Worm (Caenorhabditis elegans): ENCODE measurements around the gene elt-2.

Gene elt-2

ce11 chrX:10480563-10481290, at the start of gene elt-2:
Gene elt-2 (plus strand): TSS chrX:10481240.
- TF ChIP-seq nhr-10 (tag; optimal IDR thresholded peaks at IDR 0.05) (peak; percentile 31), dve-1 (tag; optimal IDR thresholded peaks at IDR 0.05; ENCODE audit: insufficient read depth) (peak; percentile 90), nhr-6 (tag; optimal IDR thresholded peaks at IDR 0.05) (peak; percentile 22), arid-1 (GFP tag; conservative IDR thresholded peaks at IDR 0.05) (no peak), hlh-11 (tag; optimal IDR thresholded peaks at IDR 0.05) (peak; percentile 92), nhr-102 (tag; optimal IDR thresholded peaks at IDR 0.05) (peak; percentile 74), lim-7 (GFP tag; IDR thresholded peaks at IDR 0.05) (no peak), unc-130 (GFP tag; optimal IDR thresholded peaks at IDR 0.05) (no peak), daf-12 (tag; optimal IDR thresholded peaks at IDR 0.05) (no peak), lin-13 (GFP tag; optimal IDR thresholded peaks at IDR 0.05) (no peak), Y75B8A.6 (GFP tag; IDR thresholded peaks at IDR 0.05) (0 out of 2 replicates have a peak, but pooled peaks have one; percentile 36), lin-39 (tag; optimal IDR thresholded peaks at IDR 0.05) (no peak), nhr-42 (GFP tag; IDR thresholded peaks at IDR 0.05) (peak; percentile 56; the same call in 1 of the 2 replicates), saeg-2 (GFP tag; IDR thresholded peaks at IDR 0.05) (peak; percentile 52; the same call in 1 of the 2 replicates), hlh-30 (tag; optimal IDR thresholded peaks at IDR 0.05; ENCODE audit: insufficient read depth) (peak; percentile 40), ceh-62 (tag; optimal IDR thresholded peaks at IDR 0.05) (no peak), T20F7.1 (GFP tag; optimal IDR thresholded peaks at IDR 0.05) (peak; percentile 2), lin-1 (GFP tag; IDR thresholded peaks at IDR 0.05) (peak; percentile 79), ctbp-1 (GFP tag; IDR thresholded peaks at IDR 0.05) (no peak), vab-7 (GFP tag; IDR thresholded peaks at IDR 0.05) (no peak), jun-1 (tag; optimal IDR thresholded peaks at IDR 0.05) (peak; percentile 51), lin-38 (GFP tag; IDR thresholded peaks at IDR 0.05) (no peak), mxl-3 (GFP tag; optimal IDR thresholded peaks at IDR 0.05) (peak; percentile 15), mep-1 (tag; optimal IDR thresholded peaks at IDR 0.05) (peak; percentile 20), ZK337.2 (GFP tag; IDR thresholded peaks at IDR 0.05) (no peak), rbr-2 (tag; optimal IDR thresholded peaks at IDR 0.05) (no peak), dmd-6 (GFP tag; IDR thresholded peaks at IDR 0.05) (peak; percentile 92), tra-1 (GFP tag; IDR thresholded peaks at IDR 0.05) (peak; percentile 96), nhr-41 (GFP tag; IDR thresholded peaks at IDR 0.05) (peak; percentile 83), nhr-11 (tag; optimal IDR thresholded peaks at IDR 0.05) (no peak), ces-1 (GFP tag; optimal IDR thresholded peaks at IDR 0.05) (no peak), mxl-2 (GFP tag; conservative IDR thresholded peaks at IDR 0.05) (0 out of 2 replicates have a peak, but pooled peaks have one; percentile 20), snpc-1.2 (GFP tag; IDR thresholded peaks at IDR 0.05) (no peak), aly-2 (tag; optimal IDR thresholded peaks at IDR 0.05) (no peak), ceh-20 (GFP tag; IDR thresholded peaks at IDR 0.05) (0 out of 2 replicates have a peak, but pooled peaks have one; percentile 46), lsy-2 (tag; optimal IDR thresholded peaks at IDR 0.05) (peak in 1 of 2 experiments; percentile 61), nhr-77 (tag; optimal IDR thresholded peaks at IDR 0.05) (peak; percentile 87), nhr-48 (tag; optimal IDR thresholded peaks at IDR 0.05) (peak; percentile 47), pqm-1 (tag; optimal IDR thresholded peaks at IDR 0.05) (peak; percentile 95), hmg-1.1 (GFP tag; IDR thresholded peaks at IDR 0.05) (no peak), tag-97 (GFP tag; IDR thresholded peaks at IDR 0.05) (no peak), nhr-28 (tag; optimal IDR thresholded peaks at IDR 0.05) (peak; percentile 93), daf-16 (GFP tag; optimal IDR thresholded peaks at IDR 0.05) (peak in 1 of 2 experiments; percentile 78), daf-16 (tag; optimal IDR thresholded peaks at IDR 0.05) (peak; percentile 94), attf-4 (tag; optimal IDR thresholded peaks at IDR 0.05) (no peak), F26F4.8 (GFP tag; conservative IDR thresholded peaks at IDR 0.05) (no peak), skn-1 (tag; optimal IDR thresholded peaks at IDR 0.05) (no peak), mdl-1 (tag; optimal IDR thresholded peaks at IDR 0.05) (peak in 1 of 2 experiments; percentile 10), ceh-82 (tag; optimal IDR thresholded peaks at IDR 0.05) (no peak), D1046.2 (GFP tag; IDR thresholded peaks at IDR 0.05) (no peak)

All from whole organism, L4 larva.